Fruit fly (Drosophila melanogaster): Measurements from ENCODE around the gene GC1.

The GC1 gene

DNA sequence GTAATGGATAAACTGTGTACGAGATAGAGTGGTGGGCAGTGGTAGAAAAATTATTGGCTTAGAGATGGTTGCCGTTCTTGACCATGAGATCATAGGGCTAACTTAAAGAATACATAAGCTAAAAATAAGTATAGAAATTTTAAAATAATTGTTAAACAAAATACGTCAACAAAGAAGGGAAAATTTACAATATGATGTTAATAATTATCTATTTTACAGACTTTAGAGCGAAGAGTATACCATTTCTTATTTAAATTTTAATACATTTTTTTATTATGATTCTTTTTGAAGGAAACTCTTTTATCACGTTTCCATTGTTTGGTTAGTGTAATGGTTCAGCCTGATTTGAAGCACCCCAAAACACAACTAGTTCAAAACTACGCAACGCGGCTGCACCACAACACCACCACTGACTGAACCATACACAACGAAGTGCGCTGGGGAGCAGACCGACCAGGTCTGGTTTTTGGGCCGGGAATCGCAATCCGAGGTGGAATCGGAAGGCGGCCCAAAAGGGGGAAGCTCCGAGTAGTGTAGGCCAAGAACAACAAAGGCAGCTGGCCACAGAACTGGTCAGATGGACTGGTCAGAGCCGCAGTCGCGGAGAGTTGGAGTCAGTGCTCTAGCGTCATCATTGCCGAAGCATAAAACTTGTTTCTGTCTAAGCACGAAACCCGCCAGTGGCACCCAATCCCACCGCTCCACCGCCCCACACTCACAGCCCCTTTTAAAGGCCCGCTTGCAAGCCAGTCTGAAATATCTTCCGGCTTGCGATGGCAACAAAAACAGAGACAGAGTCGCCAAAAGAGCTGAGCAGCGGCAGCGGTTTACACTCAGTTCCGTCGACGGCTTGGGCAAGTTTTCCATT, 21.8 kb upstream of the GC1 start:
- TF ChIP-seq Mio (GFP tag; optimal IDR thresholded peaks at IDR 0.05) (no peak), lola (GFP tag; optimal IDR thresholded peaks at IDR 0.05) (no peak), usp (GFP tag; optimal IDR thresholded peaks at IDR 0.05) (no peak), pan (optimal IDR thresholded peaks at IDR 0.05) (no peak), Hr78 (GFP tag; optimal IDR thresholded peaks at IDR 0.05) (no peak), Hnf4 (GFP tag; optimal IDR thresholded peaks at IDR 0.05) (no peak), foxo (GFP tag; optimal IDR thresholded peaks at IDR 0.05) (no peak), GATAd (GFP tag; optimal IDR thresholded peaks at IDR 0.05) (no peak), sage (GFP tag; optimal IDR thresholded peaks at IDR 0.05) (no peak), dl (GFP tag; optimal IDR thresholded peaks at IDR 0.05; ENCODE audit: insufficient read depth in 1 of 2, partially characterized antibody in 2 of 2) (no peak), dmrt93B (GFP tag; optimal IDR thresholded peaks at IDR 0.05) (no peak), Hr83 (GFP tag; optimal IDR thresholded peaks at IDR 0.05; ENCODE audit: poor library complexity, severe bottlenecking) (no peak), CG9705 (GFP tag; optimal IDR thresholded peaks at IDR 0.05) (no peak)

DNA sequence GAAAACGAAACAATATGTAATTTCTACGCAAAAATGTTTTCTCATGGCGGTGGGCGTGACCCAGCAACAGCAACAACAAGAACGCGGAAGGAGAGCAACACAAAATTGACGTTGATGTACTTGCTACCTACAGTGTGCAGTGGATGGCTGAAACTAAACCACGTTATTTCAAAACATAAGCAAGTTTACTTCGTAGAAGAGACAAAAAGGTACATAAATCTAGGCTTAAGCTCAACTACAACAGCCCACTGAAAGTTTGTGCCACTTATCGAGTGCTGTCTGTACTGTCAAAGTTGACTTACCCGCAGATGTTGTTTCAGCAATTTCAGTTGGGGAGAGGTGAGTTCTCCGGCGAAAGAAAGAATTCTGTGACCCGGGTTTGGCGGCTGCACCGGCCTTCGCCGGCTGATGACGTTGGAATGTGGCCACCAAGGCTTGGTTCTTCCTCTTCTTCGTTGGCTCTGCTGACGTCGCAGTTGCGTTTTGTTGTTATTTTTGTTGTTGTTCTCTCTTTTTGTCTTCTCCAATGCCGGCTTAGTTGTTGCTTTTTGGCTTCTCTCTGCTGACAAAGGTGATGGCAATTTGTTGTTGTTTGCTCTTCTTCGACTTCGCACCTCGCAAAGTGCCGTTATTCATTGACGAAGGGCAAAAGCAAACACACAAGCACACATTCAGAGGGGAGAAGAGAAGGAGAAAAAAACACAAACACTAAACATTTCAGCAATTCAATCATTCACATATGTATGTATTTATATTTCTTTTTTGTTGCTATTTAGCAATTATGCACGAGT, 20.2 kb upstream of the GC1 start:
- TF ChIP-seq Rel (GFP tag; optimal IDR thresholded peaks at IDR 0.05) (no peak), Rel (tag; optimal IDR thresholded peaks at IDR 0.05) (no peak), rgr (GFP tag; optimal IDR thresholded peaks at IDR 0.05) (peak; percentile 65), jim (GFP tag; optimal IDR thresholded peaks at IDR 0.05) (no peak), h (GFP tag; optimal IDR thresholded peaks at IDR 0.05) (peak; percentile 67), brk (GFP tag; optimal IDR thresholded peaks at IDR 0.05) (no peak), OdsH (GFP tag; optimal IDR thresholded peaks at IDR 0.05) (peak; percentile 55), CG9705 (GFP tag; optimal IDR thresholded peaks at IDR 0.05) (peak; percentile 4), dl (GFP tag; optimal IDR thresholded peaks at IDR 0.05; ENCODE audit: insufficient read depth in 1 of 2, partially characterized antibody in 2 of 2) (no peak), HLH106 (tag; optimal IDR thresholded peaks at IDR 0.05) (peak; percentile 72), ey (GFP tag; optimal IDR thresholded peaks at IDR 0.05) (peak; percentile 74), Sp1 (GFP tag; optimal IDR thresholded peaks at IDR 0.05) (peak; percentile 45), woc (GFP tag; optimal IDR thresholded peaks at IDR 0.05) (peak; percentile 47), Hr78 (GFP tag; optimal IDR thresholded peaks at IDR 0.05) (no peak), fru (GFP tag; optimal IDR thresholded peaks at IDR 0.05) (peak; percentile 71), Hnf4 (GFP tag; optimal IDR thresholded peaks at IDR 0.05) (peak; percentile 49), psq (GFP tag; optimal IDR thresholded peaks at IDR 0.05) (peak; percentile 68), Hr83 (GFP tag; optimal IDR thresholded peaks at IDR 0.05; ENCODE audit: poor library complexity, severe bottlenecking) (no peak), dmrt93B (GFP tag; optimal IDR thresholded peaks at IDR 0.05) (peak; percentile 52), CrebA (GFP tag; optimal IDR thresholded peaks at IDR 0.05; ENCODE audit: borderline replicate concordance) (no peak), foxo (GFP tag; optimal IDR thresholded peaks at IDR 0.05) (peak in 1 of 2 experiments; percentile 75), Abd-B (GFP tag; optimal IDR thresholded peaks at IDR 0.05) (no peak), br (GFP tag; optimal IDR thresholded peaks at IDR 0.05) (peak; percentile 53)

DNA sequence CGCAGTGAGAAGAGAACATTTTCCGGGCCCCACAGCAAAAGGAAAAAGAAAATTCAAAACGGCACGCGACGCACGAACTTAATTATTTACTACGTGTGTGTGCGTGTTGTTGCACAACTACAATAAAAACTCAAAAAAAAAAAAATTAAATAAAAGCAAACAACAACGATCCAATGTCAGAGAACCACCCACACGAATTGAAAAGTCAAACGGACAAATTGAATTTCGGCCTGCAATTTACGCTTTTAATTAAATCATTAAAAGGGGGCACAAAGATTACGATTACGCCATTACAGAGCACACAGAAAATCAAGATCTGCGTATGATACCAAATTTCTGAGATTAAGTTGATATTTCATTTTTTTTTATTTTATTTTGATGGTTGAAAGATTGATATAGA, 19.5 kb upstream of the GC1 start:
- TF ChIP-seq ey (GFP tag; optimal IDR thresholded peaks at IDR 0.05) (no peak), rgr (GFP tag; optimal IDR thresholded peaks at IDR 0.05) (no peak), Hr78 (GFP tag; optimal IDR thresholded peaks at IDR 0.05) (no peak), sage (GFP tag; optimal IDR thresholded peaks at IDR 0.05) (no peak), GATAd (GFP tag; optimal IDR thresholded peaks at IDR 0.05) (no peak), Hnf4 (GFP tag; optimal IDR thresholded peaks at IDR 0.05) (no peak), h (GFP tag; optimal IDR thresholded peaks at IDR 0.05) (no peak), Dif (GFP tag; optimal IDR thresholded peaks at IDR 0.05; ENCODE audit: partially characterized antibody) (no peak), dmrt93B (GFP tag; optimal IDR thresholded peaks at IDR 0.05) (no peak)

DNA sequence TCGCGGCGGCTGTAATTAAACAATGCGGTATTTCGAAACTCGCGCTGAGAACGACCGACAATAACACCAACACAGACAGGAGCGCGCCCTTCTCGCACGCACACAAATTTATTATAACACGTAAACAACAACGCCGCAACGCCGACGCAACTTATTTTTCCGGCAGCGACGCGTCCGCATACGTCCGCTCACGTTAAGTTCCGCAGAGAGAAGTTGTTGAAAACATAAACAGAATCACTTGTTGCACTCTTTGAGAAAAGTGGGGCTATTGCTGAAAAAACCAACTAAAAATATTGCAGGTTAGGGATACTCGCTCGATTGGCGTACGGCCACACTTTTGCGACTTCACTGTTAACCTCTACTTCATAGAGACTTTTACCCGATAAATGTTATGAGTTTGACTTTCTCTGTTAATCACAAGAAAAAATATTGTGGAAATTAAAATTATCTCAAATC, 18.6 kb upstream of the GC1 start, which contains the start of gene Cad87A:
Gene Cad87A, minus strand, starts transcription at position 227 of the 456 bp plus-strand sequence.
- TF ChIP-seq CG9705 (GFP tag; optimal IDR thresholded peaks at IDR 0.05): no peak
- no peak for TF ChIP-seq pan (optimal IDR thresholded peaks at IDR 0.05)
- no peak for TF ChIP-seq HLH106 (tag; optimal IDR thresholded peaks at IDR 0.05)
- TF ChIP-seq fru (GFP tag; optimal IDR thresholded peaks at IDR 0.05): peak; percentile 3
- TF ChIP-seq psq (GFP tag; optimal IDR thresholded peaks at IDR 0.05): no peak
- TF ChIP-seq Dif (GFP tag; optimal IDR thresholded peaks at IDR 0.05; ENCODE audit: partially characterized antibody): peak; percentile 19
- TF ChIP-seq Hr83 (GFP tag; optimal IDR thresholded peaks at IDR 0.05; ENCODE audit: poor library complexity, severe bottlenecking): peak; percentile 41
- no peak for TF ChIP-seq Abd-B (GFP tag; optimal IDR thresholded peaks at IDR 0.05)
- no peak for TF ChIP-seq GATAd (GFP tag; optimal IDR thresholded peaks at IDR 0.05)
- TF ChIP-seq sv (GFP tag; optimal IDR thresholded peaks at IDR 0.05): no peak
- peak; percentile 9 to 37 for TF ChIP-seq foxo (GFP tag; optimal IDR thresholded peaks at IDR 0.05)
- no peak for TF ChIP-seq Rel (GFP tag; optimal IDR thresholded peaks at IDR 0.05)
- TF ChIP-seq Rel (tag; optimal IDR thresholded peaks at IDR 0.05): peak; percentile 32
- TF ChIP-seq sage (GFP tag; optimal IDR thresholded peaks at IDR 0.05): peak; percentile 6
- TF ChIP-seq h (GFP tag; optimal IDR thresholded peaks at IDR 0.05): peak; percentile 15
- TF ChIP-seq Vsx2 (GFP tag; optimal IDR thresholded peaks at IDR 0.05; ENCODE audit: partially characterized antibody): no peak
- peak; percentile 21 for TF ChIP-seq Sp1 (GFP tag; optimal IDR thresholded peaks at IDR 0.05)
